Fruit fly (Drosophila melanogaster): Measurements from ENCODE around the gene CG42557.

The CG42557 gene

dm6 chr3R:29935756-29936155 lies 2.7 kb downstream of the CG42557 start, which contains the start of the genes eIF2Balpha and Vps13B (continued):
- no peak for TF ChIP-seq NC2α (GFP tag; optimal IDR thresholded peaks at IDR 0.05)

- TF ChIP-seq Dbx (GFP tag; IDR thresholded peaks at IDR 0.05) (0 out of 3 replicates have a peak, but pooled peaks have one; percentile 15), Jarid2 (GFP tag; optimal IDR thresholded peaks at IDR 0.05) (no peak), CG11504 (tag; optimal IDR thresholded peaks at IDR 0.05) (peak; percentile 11), CG17385 (GFP tag; optimal IDR thresholded peaks at IDR 0.05) (no peak), Neu2 (GFP tag; optimal IDR thresholded peaks at IDR 0.05; ENCODE audit: borderline replicate concordance) (no peak), CG7786 (GFP tag; optimal IDR thresholded peaks at IDR 0.05) (no peak), sob (GFP tag; IDR thresholded peaks at IDR 0.05) (no peak), CG11247 (GFP tag; IDR thresholded peaks at IDR 0.05) (0 out of 2 replicates have a peak, but pooled peaks have one; percentile 29), CG2129 (GFP tag; IDR thresholded peaks at IDR 0.05; ENCODE audit: partially characterized antibody) (no peak), CG31224 (GFP tag; IDR thresholded peaks at IDR 0.05) (0 out of 2 replicates have a peak, but pooled peaks have one; percentile 15), CG2120 (GFP tag; optimal IDR thresholded peaks at IDR 0.05) (peak; percentile 35), CrebB (tag; optimal IDR thresholded peaks at IDR 0.05) (no peak), CG14014 (GFP tag; IDR thresholded peaks at IDR 0.05) (0 out of 2 replicates have a peak, but pooled peaks have one; percentile 31), gem (tag; optimal IDR thresholded peaks at IDR 0.05) (no peak), en (GFP tag; optimal IDR thresholded peaks at IDR 0.05) (no peak), CG16779 (GFP tag; IDR thresholded peaks at IDR 0.05) (no peak), CG32532 (GFP tag; IDR thresholded peaks at IDR 0.05) (0 out of 2 replicates have a peak, but pooled peaks have one; percentile 16), zen2 (GFP tag; IDR thresholded peaks at IDR 0.05; ENCODE audit: partially characterized antibody) (no peak), CG9797 (GFP tag; optimal IDR thresholded peaks at IDR 0.05) (no peak), CG3281 (GFP tag; optimal IDR thresholded peaks at IDR 0.05) (peak; percentile 3), HLH3B (GFP tag; IDR thresholded peaks at IDR 0.05) (no peak), CG12769 (tag; optimal IDR thresholded peaks at IDR 0.05) (no peak), ato (GFP tag; IDR thresholded peaks at IDR 0.05; ENCODE audit: partially characterized antibody) (no peak), usp (GFP tag; optimal IDR thresholded peaks at IDR 0.05) (no peak), CG17568 (GFP tag; optimal IDR thresholded peaks at IDR 0.05) (no peak), Max (GFP tag; optimal IDR thresholded peaks at IDR 0.05) (no peak), nau (GFP tag; optimal IDR thresholded peaks at IDR 0.05) (no peak), chn (GFP tag; optimal IDR thresholded peaks at IDR 0.05) (no peak), CG16863 (GFP tag; optimal IDR thresholded peaks at IDR 0.05) (no peak), bowl (GFP tag; IDR thresholded peaks at IDR 0.05) (no peak), prd (optimal IDR thresholded peaks at IDR 0.05) (no peak), prd (GFP tag; IDR thresholded peaks at IDR 0.05) (0 out of 3 replicates have a peak, but pooled peaks have one; percentile 11), seq (GFP tag; IDR thresholded peaks at IDR 0.05) (no peak), Ptx1 (GFP tag; IDR thresholded peaks at IDR 0.05) (no peak), wdn (GFP tag; IDR thresholded peaks at IDR 0.05) (peak; percentile 38; the same call in 1 of the 2 replicates), CG10274 (GFP tag; optimal IDR thresholded peaks at IDR 0.05) (no peak), fu2 (GFP tag; optimal IDR thresholded peaks at IDR 0.05) (no peak), CG10321 (GFP tag; IDR thresholded peaks at IDR 0.05) (no peak), Ada2b (GFP tag; IDR thresholded peaks at IDR 0.05) (0 out of 2 replicates have a peak, but pooled peaks have one; percentile 27), dan (GFP tag; IDR thresholded peaks at IDR 0.05) (no peak), Six4 (GFP tag; optimal IDR thresholded peaks at IDR 0.05) (no peak), cato (GFP tag; optimal IDR thresholded peaks at IDR 0.05; ENCODE audit: borderline replicate concordance) (no peak), Asciz (GFP tag; optimal IDR thresholded peaks at IDR 0.05) (no peak), z (GFP tag; IDR thresholded peaks at IDR 0.05) (no peak), CG2678 (tag; optimal IDR thresholded peaks at IDR 0.05) (no peak), CG14441 (GFP tag; IDR thresholded peaks at IDR 0.05) (0 out of 2 replicates have a peak, but pooled peaks have one; percentile 26), CG18262 (tag; optimal IDR thresholded peaks at IDR 0.05) (no peak), HLH4C (GFP tag; IDR thresholded peaks at IDR 0.05; ENCODE audit: partially characterized antibody) (no peak)
Observed at dm6 chr3R:29959329-29959728, 26.2 kb downstream of the CG42557 start.
